Fruit fly (Drosophila melanogaster): ENCODE results near the gene CG34408.

- no peak for TF ChIP-seq svp (GFP tag)
- no peak for TF ChIP-seq CG16779 (tag; optimal IDR thresholded peaks at IDR 0.05)
- no peak for TF ChIP-seq CG6808 (GFP tag; optimal IDR thresholded peaks at IDR 0.05)
- TF ChIP-seq achi (GFP tag; optimal IDR thresholded peaks at IDR 0.05): no peak
Observed at dm6 chrX:10243540-10243939, 23.6 kb downstream of the CG34408 start.

Data from whole organism, prepupa.